Worm (Caenorhabditis elegans) whole organism, L4 larva: ENCODE data around the gene ztf-30.

Experiments
- Y105C5A.15 ChIP-seq: fragments of 200-800 bp; sonication (Bioruptor generic); IDR thresholded peaks from 2 replicates; pipeline ENCODE4 v1.3.6; 2022; ENCODE audit warnings: missing genetic modification characterization, missing compliant biosample characterization
- Y75B8A.6 ChIP-seq: fragments of 200-800 bp; sonication (Bioruptor generic); IDR thresholded peaks from 2 replicates; pipeline ENCODE4 v1.3.6; 2022; ENCODE audit warnings: missing genetic modification reagents, missing genetic modification characterization, missing compliant biosample characterization
- aha-1 ChIP-seq: fragments of 150-350 bp; peaks from one replicate; lab custom pipeline; 2014; ENCODE audit warnings: missing biosample characterization, missing genetic modification characterization
- ama-1 ChIP-seq: fragments of 150-350 bp; optimal IDR thresholded peaks from 2 replicates; lab custom pipeline; 2014; ENCODE audit warnings: inconsistent platforms, mixed read lengths
- arid-1 ChIP-seq: fragments of 200-800 bp; sonication (Bioruptor generic); conservative IDR thresholded peaks from 2 replicates; pipeline ENCODE4 v1.3.6; 2022; ENCODE audit warnings: missing genetic modification reagents, missing genetic modification characterization, missing compliant biosample characterization
- ceh-32 ChIP-seq: sonication (generic microtip); optimal IDR thresholded peaks from 2 replicates; lab custom pipeline; 2016; ENCODE audit warnings: mild to moderate bottlenecking, missing genetic modification characterization, missing compliant biosample characterization; ENCODE audit not compliant: poor library complexity
- ceh-62 ChIP-seq: sonication (generic microtip); optimal IDR thresholded peaks from 2 replicates; lab custom pipeline; 2017; ENCODE audit warnings: missing biosample characterization, missing genetic modification characterization
- daf-12 ChIP-seq: fragments of 150-350 bp; optimal IDR thresholded peaks from 2 replicates; lab custom pipeline; 2014; ENCODE audit warnings: missing biosample characterization, missing genetic modification reagents, missing genetic modification characterization
- daf-16 ChIP-seq, 3 experiments: sonication (generic microtip); optimal IDR thresholded peaks; 2 replicates each; lab custom pipeline; 2016 to 2017; ENCODE audit warnings: missing genetic modification characterization in 3 of 3, missing genetic modification reagents in 3 of 3, mild to moderate bottlenecking in 2 of 3, missing compliant biosample characterization in 2 of 3, missing biosample characterization in 1 of 3, moderate library complexity in 1 of 3
- dmd-6 ChIP-seq: fragments of 200-800 bp; sonication (Bioruptor generic); IDR thresholded peaks from 2 replicates; pipeline ENCODE4 v1.3.6; 2022; ENCODE audit warnings: missing genetic modification reagents, missing genetic modification characterization, missing compliant biosample characterization
- dmd-8 ChIP-seq: fragments of 200-800 bp; sonication (Bioruptor generic); IDR thresholded peaks from 2 replicates; pipeline ENCODE4 v1.3.6; 2022; ENCODE audit warnings: missing genetic modification characterization, missing compliant biosample characterization
- dmd-9 ChIP-seq: fragments of 200-800 bp; sonication (Bioruptor generic); IDR thresholded peaks from 2 replicates; pipeline ENCODE4 v1.3.6; 2022; ENCODE audit warnings: missing genetic modification reagents, missing genetic modification characterization, missing compliant biosample characterization
- duxl-1 ChIP-seq: sonication (generic microtip); optimal IDR thresholded peaks from 2 replicates; lab custom pipeline; 2016; ENCODE audit warnings: mild to moderate bottlenecking, missing genetic modification characterization, moderate library complexity, missing compliant biosample characterization; ENCODE audit not compliant: poor library complexity
- dve-1 ChIP-seq: sonication (generic microtip); optimal IDR thresholded peaks from 2 replicates; lab custom pipeline; 2017; ENCODE audit warnings: antibody characterized with exemption, mild to moderate bottlenecking, missing genetic modification characterization, missing compliant biosample characterization; ENCODE audit not compliant: insufficient read depth
- egl-43 ChIP-seq: fragments of 200-800 bp; sonication (Bioruptor generic); IDR thresholded peaks from 2 replicates; pipeline ENCODE4 v1.3.6; 2022; ENCODE audit warnings: missing genetic modification reagents, missing genetic modification characterization, missing compliant biosample characterization
- fos-1 ChIP-seq: fragments of 150-350 bp; optimal IDR thresholded peaks from 2 replicates; lab custom pipeline; 2014; ENCODE audit warnings: missing biosample characterization, missing genetic modification characterization
- hlh-11 ChIP-seq: fragments of 200-800 bp; sonication (Bioruptor generic); optimal IDR thresholded peaks from 2 replicates; lab custom pipeline; 2018; ENCODE audit warnings: mild to moderate bottlenecking, missing genetic modification characterization, missing compliant biosample characterization
- hlh-30 ChIP-seq: sonication (generic microtip); optimal IDR thresholded peaks from 2 replicates; lab custom pipeline; 2017; ENCODE audit warnings: antibody characterized with exemption, mild to moderate bottlenecking, missing genetic modification characterization, missing compliant biosample characterization; ENCODE audit not compliant: insufficient read depth
- hmg-1.1 ChIP-seq: fragments of 200-800 bp; sonication (Bioruptor generic); IDR thresholded peaks from 2 replicates; pipeline ENCODE4 v1.3.6; 2022; ENCODE audit warnings: missing genetic modification reagents, missing genetic modification characterization, missing compliant biosample characterization
- lin-15B ChIP-seq: fragments of 150-350 bp; sonication (generic microtip); optimal IDR thresholded peaks from 3 replicates; lab custom pipeline; 2014; ENCODE audit warnings: missing biosample characterization, missing genetic modification characterization
- madf-5 ChIP-seq, 2 experiments: fragments of 200-800 bp; sonication (Bioruptor generic); IDR thresholded peaks; 2 replicates each; pipeline ENCODE4 v1.3.6; 2022; ENCODE audit warnings: missing compliant biosample characterization in 2 of 2, missing genetic modification characterization in 2 of 2
- mdt-29 ChIP-seq: fragments of 200-800 bp; sonication (Bioruptor generic); IDR thresholded peaks from 2 replicates; pipeline ENCODE4 v1.3.6; 2022; ENCODE audit warnings: missing genetic modification reagents, missing genetic modification characterization, missing compliant biosample characterization
- nhr-10 ChIP-seq: fragments of 150-350 bp; optimal IDR thresholded peaks from 2 replicates; lab custom pipeline; 2014; ENCODE audit warnings: missing biosample characterization, missing genetic modification characterization
- nhr-25 ChIP-seq: sonication (generic microtip); optimal IDR thresholded peaks from 2 replicates; lab custom pipeline; 2017; ENCODE audit warnings: missing genetic modification characterization, mild to moderate bottlenecking, missing compliant biosample characterization, antibody characterized with exemption, moderate library complexity, borderline replicate concordance; ENCODE audit not compliant: insufficient read depth
- nhr-28 ChIP-seq: fragments of 150-350 bp; optimal IDR thresholded peaks from 2 replicates; lab custom pipeline; 2014; ENCODE audit warnings: missing biosample characterization, missing genetic modification characterization
- nhr-41 ChIP-seq: fragments of 200-800 bp; sonication (Bioruptor generic); IDR thresholded peaks from 2 replicates; pipeline ENCODE4 v1.3.6; 2022; ENCODE audit warnings: missing genetic modification reagents, missing genetic modification characterization, missing compliant biosample characterization
- nhr-42 ChIP-seq: fragments of 200-800 bp; sonication (Bioruptor generic); IDR thresholded peaks from 2 replicates; pipeline ENCODE4 v1.3.6; 2022; ENCODE audit warnings: missing genetic modification characterization, missing compliant biosample characterization
- nhr-76 ChIP-seq: fragments of 150-350 bp; optimal IDR thresholded peaks from 2 replicates; lab custom pipeline; 2014; ENCODE audit warnings: missing biosample characterization, missing genetic modification characterization
- pqm-1 ChIP-seq: sonication (generic microtip); optimal IDR thresholded peaks from 2 replicates; lab custom pipeline; 2017; ENCODE audit warnings: missing biosample characterization, missing genetic modification characterization
- set-16 ChIP-seq: fragments of 200-800 bp; sonication (Bioruptor generic); IDR thresholded peaks from 2 replicates; pipeline ENCODE4 v1.3.6; 2022; ENCODE audit warnings: missing genetic modification reagents, missing genetic modification characterization, missing compliant biosample characterization
- tra-1 ChIP-seq: fragments of 200-800 bp; sonication (Bioruptor generic); IDR thresholded peaks from 2 replicates; pipeline ENCODE4 v1.3.6; 2022; ENCODE audit warnings: missing genetic modification reagents, missing genetic modification characterization, missing compliant biosample characterization
- unc-39 ChIP-seq: sonication (generic microtip); optimal IDR thresholded peaks from 2 replicates; lab custom pipeline; 2017; ENCODE audit warnings: missing biosample characterization, missing genetic modification characterization
- vab-7 ChIP-seq: fragments of 200-800 bp; sonication (Bioruptor generic); IDR thresholded peaks from 2 replicates; pipeline ENCODE4 v1.3.6; 2022; ENCODE audit warnings: missing genetic modification reagents, missing genetic modification characterization, missing compliant biosample characterization
- zag-1 ChIP-seq: fragments of 150-350 bp; optimal IDR thresholded peaks from 2 replicates; lab custom pipeline; 2014; ENCODE audit warnings: missing biosample characterization, missing genetic modification characterization
- zfp-3 ChIP-seq: fragments of 200-800 bp; sonication (Bioruptor generic); conservative IDR thresholded peaks from 2 replicates; pipeline ENCODE4 v1.3.6; 2022; ENCODE audit warnings: missing genetic modification reagents, missing genetic modification characterization, missing compliant biosample characterization
- zip-11 ChIP-seq: fragments of 200-800 bp; sonication (Bioruptor generic); IDR thresholded peaks from 2 replicates; pipeline ENCODE4 v1.3.6; 2022; ENCODE audit warnings: missing genetic modification characterization, missing compliant biosample characterization
- ztf-7 ChIP-seq: fragments of 150-350 bp; optimal IDR thresholded peaks from 2 replicates; lab custom pipeline; 2014; ENCODE audit warnings: missing biosample characterization, missing genetic modification characterization

ztf-30 gene

ce11 chrIII:8594088-8594487, 3.6 kb downstream of the ztf-30 start:
- peak; percentile 89 for TF ChIP-seq aha-1 (tag; lab: Kevin White, UChicago)
- no peak for TF ChIP-seq hmg-1.1
- TF ChIP-seq nhr-10 (tag; lab: Kevin White, UChicago): no peak
- no peak for TF ChIP-seq vab-7 (GFP tag; lab: Robert Waterston, UW)
- peak; percentile 96 for TF ChIP-seq pqm-1 (tag; lab: Kevin White, UChicago)
- peak; percentile 52 for TF ChIP-seq hlh-11 (tag; lab: Kevin White, UChicago)
- TF ChIP-seq arid-1 (GFP tag; lab: Robert Waterston, UW): no peak
- no peak for TF ChIP-seq madf-5 (GFP tag; IDR thresholded peaks at IDR 0.05; lab: Robert Waterston, UW)
- no peak for TF ChIP-seq ceh-32 (tag; lab: Kevin White, UChicago)
- no peak for TF ChIP-seq mdt-29
- TF ChIP-seq dmd-6: peak; percentile 59; the same call in 1 of the 2 replicates
- TF ChIP-seq ztf-7 (tag; lab: Kevin White, UChicago): no peak
- TF ChIP-seq dmd-9 (GFP tag; lab: Robert Waterston, UW): no peak
- no peak for TF ChIP-seq nhr-25 (tag; lab: Kevin White, UChicago)
- TF ChIP-seq daf-16 (GFP tag; optimal IDR thresholded peaks at IDR 0.05; lab: Kevin White, UChicago): no peak
- peak; percentile 35 for TF ChIP-seq daf-16 (tag; optimal IDR thresholded peaks at IDR 0.05; lab: Kevin White, UChicago)
- no peak for TF ChIP-seq fos-1 (tag; lab: Kevin White, UChicago)
- TF ChIP-seq nhr-41: no peak
- TF ChIP-seq nhr-28 (tag; lab: Kevin White, UChicago): peak; percentile 90
- no peak for TF ChIP-seq duxl-1 (tag; lab: Kevin White, UChicago)
- TF ChIP-seq Y105C5A.15 (GFP tag; lab: Robert Waterston, UW): no peak
- no peak for TF ChIP-seq zip-11 (GFP tag; lab: Robert Waterston, UW)

- TF ChIP-seq zag-1 (tag; lab: Kevin White, UChicago): no peak
- no peak for TF ChIP-seq dmd-8
- no peak for TF ChIP-seq set-16 (GFP tag; lab: Robert Waterston, UW)
- TF ChIP-seq egl-43: no peak
- no peak for TF ChIP-seq zfp-3 (GFP tag; lab: Robert Waterston, UW)
- no peak for TF ChIP-seq daf-12
- no peak for TF ChIP-seq zip-11 (GFP tag; lab: Robert Waterston, UW)
- no peak for TF ChIP-seq dve-1 (tag; lab: Kevin White, UChicago)
- TF ChIP-seq tra-1: no peak
These were observed 4.0 kb downstream of the ztf-30 start, which contains the start of gene C06E1.7 for ce11 chrIII:8593620-8594019. C06E1.7 (minus strand) TSS chrIII:8593720.

- no peak for TF ChIP-seq nhr-76
- no peak for TF ChIP-seq Y75B8A.6 (GFP tag; lab: Robert Waterston, UW)
- TF ChIP-seq dve-1 (tag; lab: Kevin White, UChicago): no peak
- no peak for TF ChIP-seq hlh-30 (tag; lab: Kevin White, UChicago)
- no peak for TF ChIP-seq fos-1 (tag; lab: Kevin White, UChicago)
- TF ChIP-seq nhr-42 (GFP tag; lab: Robert Waterston, UW): no peak
- TF ChIP-seq lin-15B (tag; lab: Kevin White, UChicago): no peak
- no peak for TF ChIP-seq ceh-62
- no peak for TF ChIP-seq unc-39 (tag; lab: Kevin White, UChicago)
- TF ChIP-seq ama-1 (lab: Kevin White, UChicago): no peak
- no peak for TF ChIP-seq dmd-6
- no peak for TF ChIP-seq aha-1 (tag; lab: Kevin White, UChicago)
These were observed 6.8 kb downstream of the ztf-30 start, which contains the start of gene fipr-16 for ce11 chrIII:8590882-8591281. fipr-16 (minus strand) TSS chrIII:8590982.
